Worm (Caenorhabditis elegans) whole organism, L1 larva: ENCODE results near the gene egl-27.

Experiments
- ama-1 ChIP-seq: fragments of 150-350 bp; optimal IDR thresholded peaks from 2 replicates; lab custom pipeline; 2014
- dsc-1 ChIP-seq: sonication (generic microtip); optimal IDR thresholded peaks from 2 replicates; lab custom pipeline; 2016; ENCODE audit warnings: mild to moderate bottlenecking, missing genetic modification characterization, missing compliant biosample characterization
- efl-1 ChIP-seq, 4 experiments: fragments of 150-350 bp; optimal IDR thresholded peaks in 3 of 4; peaks in 1 of 4; 1 replicate in 1 of 4; 2 replicates in 3 of 4; lab custom pipeline; 2014; ENCODE audit warnings: missing biosample characterization in 2 of 4, missing genetic modification characterization in 2 of 4, missing genetic modification reagents in 2 of 4
- elt-3 ChIP-seq, 6 experiments: fragments of 150-350 bp in 1 of 6; sonication (generic microtip); optimal IDR thresholded peaks; 2 replicates each; lab custom pipeline; 2017 to 2018; ENCODE audit warnings: missing biosample characterization in 6 of 6, missing genetic modification characterization in 6 of 6, inconsistent platforms in 1 of 6
- lin-39 ChIP-seq: fragments of 150-350 bp; optimal IDR thresholded peaks from 2 replicates; lab custom pipeline; 2014; ENCODE audit warnings: missing biosample characterization, missing genetic modification reagents, missing genetic modification characterization
- mdl-1 ChIP-seq, 2 experiments: fragments of 150-350 bp; optimal IDR thresholded peaks; 2 replicates each; lab custom pipeline; 2014 to 2017; ENCODE audit warnings: missing biosample characterization in 2 of 2, missing genetic modification characterization in 2 of 2, inconsistent platforms in 1 of 2
- pax-3 ChIP-seq: fragments of 200-800 bp; sonication (Bioruptor generic); optimal IDR thresholded peaks from 2 replicates; lab custom pipeline; 2018; ENCODE audit warnings: mild to moderate bottlenecking, missing genetic modification characterization, moderate library complexity, missing compliant biosample characterization
- sptf-1 ChIP-seq: fragments of 150-350 bp; optimal IDR thresholded peaks from 2 replicates; lab custom pipeline; 2014; ENCODE audit warnings: missing biosample characterization, missing genetic modification characterization
- unc-30 ChIP-seq: sonication (generic microtip); optimal IDR thresholded peaks from 2 replicates; lab custom pipeline; 2017; ENCODE audit warnings: missing biosample characterization, missing genetic modification characterization
- unc-62 ChIP-seq: fragments of 150-350 bp; optimal IDR thresholded peaks from 2 replicates; lab custom pipeline; 2014; ENCODE audit warnings: missing biosample characterization, missing genetic modification reagents, missing genetic modification characterization

ce11 chrII:6825732-6826131, 9.1 kb upstream of the egl-27 start:
- TF ChIP-seq elt-3 (tag; optimal IDR thresholded peaks at IDR 0.05; lab: Kevin White, UChicago) (no peak), dsc-1 (tag; lab: Kevin White, UChicago) (peak; percentile 83), unc-30 (tag; lab: Kevin White, UChicago) (no peak), ama-1 (no peak), efl-1 (optimal IDR thresholded peaks at IDR 0.05; lab: Kevin White, UChicago) (no peak), efl-1 (GFP tag; optimal IDR thresholded peaks at IDR 0.05 in 1 of 2; lab: Kevin White, UChicago) (no peak), lin-39 (tag; lab: Kevin White, UChicago) (no peak), unc-62 (no peak), mdl-1 (tag; optimal IDR thresholded peaks at IDR 0.05; lab: Kevin White, UChicago) (no peak), sptf-1 (tag; lab: Kevin White, UChicago) (no peak), pax-3 (tag; lab: Kevin White, UChicago) (no peak)
